Fruit fly (Drosophila melanogaster) whole organism, embryonic: ENCODE measurements at regions not wholly inside any gene's neighbourhood (a gene's known extent, or its start where the extent isn't known, plus 50 kb on each side); places are given as distances from the start of the nearest gene placed in this dataset.
"Not testable (repeated sequence)": the region's sequence is repeated elsewhere in the genome, so short reads cannot be mapped to it uniquely, and the experiment has no call there.

ENCODE experiments used
- B-H1 ChIP-seq: fragments of 200-800 bp; sonication (Bioruptor generic); IDR thresholded peaks from 3 replicates; pipeline ENCODE4 v1.3.6; 2022; ENCODE audit warnings: missing biosample characterization, missing genetic modification characterization
- CG13424 ChIP-seq: fragments of 200-800 bp; sonication (Bioruptor generic); optimal IDR thresholded peaks from 2 replicates; lab custom pipeline; 2019; ENCODE audit warnings: missing biosample characterization, mild to moderate bottlenecking, missing genetic modification characterization, moderate library complexity
- CG17385 ChIP-seq: fragments of 200-800 bp; sonication (Bioruptor generic); optimal IDR thresholded peaks from 3 replicates; lab custom pipeline; 2018; ENCODE audit warnings: missing biosample characterization, mild to moderate bottlenecking, missing genetic modification characterization
- CG2199 ChIP-seq: fragments of 200-800 bp; sonication (Bioruptor generic); IDR thresholded peaks from 3 replicates; pipeline ENCODE4 v1.3.6; 2022; ENCODE audit warnings: missing biosample characterization, missing genetic modification characterization
- CG7745 ChIP-seq: fragments of 200-800 bp; sonication (Bioruptor generic); optimal IDR thresholded peaks from 2 replicates; lab custom pipeline; 2018; ENCODE audit warnings: missing biosample characterization, mild to moderate bottlenecking, missing genetic modification characterization, moderate library complexity
- CG9727 ChIP-seq: fragments of 200-800 bp; sonication (Bioruptor generic); optimal IDR thresholded peaks from 3 replicates; lab custom pipeline; 2017; ENCODE audit warnings: missing biosample characterization, mild to moderate bottlenecking, missing genetic modification characterization
- Dref ChIP-seq: fragments of 200-800 bp; sonication (Bioruptor generic); IDR thresholded peaks from 2 replicates; pipeline ENCODE4 v1.3.6; 2022; ENCODE audit warnings: missing biosample characterization, missing genetic modification characterization
- ken ChIP-seq: fragments of 200-800 bp; sonication (Bioruptor generic); IDR thresholded peaks from 3 replicates; pipeline ENCODE4 v1.3.6; 2022; ENCODE audit warnings: missing biosample characterization, missing genetic modification characterization
- so ChIP-seq: fragments of 200-800 bp; sonication (Bioruptor generic); IDR thresholded peaks from 3 replicates; pipeline ENCODE4 v1.3.6; 2022; ENCODE audit warnings: missing biosample characterization, missing genetic modification characterization

- not testable (repeated sequence) for TF ChIP-seq Dref; so (GFP tag; lab: Robert Waterston, UW); CG7745 (tag; lab: Kevin White, UChicago); B-H1 (GFP tag; lab: Robert Waterston, UW); CG9727 (GFP tag; lab: Kevin White, UChicago); ken (GFP tag; lab: Robert Waterston, UW); CG17385 (GFP tag; lab: Kevin White, UChicago); CG13424 (tag; lab: Kevin White, UChicago); CG2199 (GFP tag; lab: Robert Waterston, UW)
Observed at dm6 chr2L:23512654-23513053, 199.3 kb upstream of the Tim23 start.
